Worm (Caenorhabditis elegans) whole organism, L1 larva: ENCODE data around the gene F45D3.4.

Experiments
- C16A3.4 ChIP-seq: fragments of 150-350 bp; optimal IDR thresholded peaks from 2 replicates; lab custom pipeline; 2014; ENCODE audit warnings: missing biosample characterization, missing genetic modification characterization
- Y116A8C.19 ChIP-seq: sonication (generic microtip); optimal IDR thresholded peaks from 2 replicates; lab custom pipeline; 2016; ENCODE audit warnings: missing compliant biosample characterization, missing genetic modification characterization, borderline replicate concordance
- blmp-1 ChIP-seq: fragments of 150-350 bp; optimal IDR thresholded peaks from 2 replicates; lab custom pipeline; 2014; ENCODE audit warnings: missing biosample characterization, missing genetic modification characterization
- ceh-8 ChIP-seq: fragments of 200-800 bp; sonication (Bioruptor generic); optimal IDR thresholded peaks from 2 replicates; lab custom pipeline; 2018; ENCODE audit warnings: mild to moderate bottlenecking, missing genetic modification characterization, moderate library complexity, missing compliant biosample characterization
- egl-27 ChIP-seq, 2 experiments: fragments of 150-350 bp in 1 of 2; sonication (generic microtip); optimal IDR thresholded peaks; 3 replicates each; lab custom pipeline; 2017 to 2018; ENCODE audit warnings: missing biosample characterization in 2 of 2, missing genetic modification characterization in 2 of 2, missing genetic modification reagents in 2 of 2
- elt-3 ChIP-seq, 6 experiments: fragments of 150-350 bp in 1 of 6; sonication (generic microtip); optimal IDR thresholded peaks; 2 replicates each; lab custom pipeline; 2017 to 2018; ENCODE audit warnings: missing biosample characterization in 6 of 6, missing genetic modification characterization in 6 of 6, inconsistent platforms in 1 of 6
- ets-5 ChIP-seq: fragments of 200-800 bp; sonication (Bioruptor generic); IDR thresholded peaks from 2 replicates; pipeline ENCODE4 v1.3.6; 2022; ENCODE audit warnings: missing genetic modification characterization, missing compliant biosample characterization
- fkh-10 ChIP-seq: sonication (generic microtip); optimal IDR thresholded peaks from 2 replicates; lab custom pipeline; 2017; ENCODE audit warnings: missing biosample characterization, missing genetic modification reagents, missing genetic modification characterization
- fkh-4 ChIP-seq: sonication (generic microtip); optimal IDR thresholded peaks from 2 replicates; lab custom pipeline; 2016; ENCODE audit warnings: missing compliant biosample characterization, missing genetic modification characterization, borderline replicate concordance
- hlh-17 ChIP-seq: fragments of 200-800 bp; sonication (Bioruptor generic); optimal IDR thresholded peaks from 2 replicates; lab custom pipeline; 2018; ENCODE audit warnings: missing genetic modification characterization, mild to moderate bottlenecking, missing compliant biosample characterization, moderate library complexity, borderline replicate concordance
- hpl-2 ChIP-seq: fragments of 150-350 bp; optimal IDR thresholded peaks from 2 replicates; lab custom pipeline; 2014; ENCODE audit warnings: missing biosample characterization, missing genetic modification reagents, missing genetic modification characterization
- irx-1 ChIP-seq: sonication (generic microtip); optimal IDR thresholded peaks from 2 replicates; lab custom pipeline; 2016; ENCODE audit warnings: missing genetic modification characterization, missing compliant biosample characterization
- isw-1 ChIP-seq: fragments of 200-800 bp; sonication (Bioruptor generic); IDR thresholded peaks from 2 replicates; pipeline ENCODE4 v1.3.6; 2022; ENCODE audit warnings: missing genetic modification characterization, missing compliant biosample characterization
- jun-1 ChIP-seq: fragments of 150-350 bp; optimal IDR thresholded peaks from 2 replicates; lab custom pipeline; 2014; ENCODE audit warnings: missing biosample characterization, missing genetic modification reagents, missing genetic modification characterization
- lin-14 ChIP-seq: fragments of 200-800 bp; sonication (Bioruptor generic); optimal IDR thresholded peaks from 2 replicates; lab custom pipeline; 2018; ENCODE audit warnings: mild to moderate bottlenecking, missing genetic modification characterization, moderate library complexity, missing compliant biosample characterization
- lin-15B ChIP-seq: fragments of 150-350 bp; sonication (generic microtip); optimal IDR thresholded peaks from 3 replicates; lab custom pipeline; 2014; ENCODE audit warnings: missing biosample characterization, missing genetic modification characterization
- lir-3 ChIP-seq: sonication (generic microtip); optimal IDR thresholded peaks from 2 replicates; lab custom pipeline; 2016; ENCODE audit warnings: mild to moderate bottlenecking, missing genetic modification characterization, moderate library complexity, missing compliant biosample characterization; ENCODE audit not compliant: poor library complexity
- mef-2 ChIP-seq: fragments of 150-350 bp; optimal IDR thresholded peaks from 2 replicates; lab custom pipeline; 2014; ENCODE audit warnings: missing biosample characterization, missing genetic modification characterization
- mep-1 ChIP-seq: fragments of 150-350 bp; optimal IDR thresholded peaks from 2 replicates; lab custom pipeline; 2014; ENCODE audit warnings: missing biosample characterization, missing genetic modification characterization
- nhr-11 ChIP-seq: fragments of 150-350 bp; optimal IDR thresholded peaks from 2 replicates; lab custom pipeline; 2014; ENCODE audit warnings: missing biosample characterization, missing genetic modification characterization
- nhr-20 ChIP-seq: sonication (generic microtip); optimal IDR thresholded peaks from 2 replicates; lab custom pipeline; 2016; ENCODE audit warnings: mild to moderate bottlenecking, missing genetic modification characterization, missing compliant biosample characterization
- nhr-28 ChIP-seq: fragments of 150-350 bp; optimal IDR thresholded peaks from 2 replicates; lab custom pipeline; 2014; ENCODE audit warnings: missing biosample characterization, missing genetic modification characterization
- nhr-71 ChIP-seq: sonication (generic microtip); optimal IDR thresholded peaks from 2 replicates; lab custom pipeline; 2016; ENCODE audit warnings: mild to moderate bottlenecking, missing genetic modification characterization, moderate library complexity, missing compliant biosample characterization
- nhr-84 ChIP-seq: sonication (generic microtip); optimal IDR thresholded peaks from 2 replicates; lab custom pipeline; 2017; ENCODE audit warnings: missing biosample characterization, missing genetic modification characterization
- nhr-85 ChIP-seq: sonication (generic microtip); peaks from one replicate; lab custom pipeline; 2016; ENCODE audit warnings: missing genetic modification characterization, inconsistent platforms, missing compliant biosample characterization
- pax-3 ChIP-seq: fragments of 200-800 bp; sonication (Bioruptor generic); optimal IDR thresholded peaks from 2 replicates; lab custom pipeline; 2018; ENCODE audit warnings: mild to moderate bottlenecking, missing genetic modification characterization, moderate library complexity, missing compliant biosample characterization
- pqm-1 ChIP-seq: sonication (generic microtip); optimal IDR thresholded peaks from 3 replicates; lab custom pipeline; 2017; ENCODE audit warnings: missing biosample characterization, missing genetic modification characterization
- snpc-4 ChIP-seq: fragments of 150-350 bp; optimal IDR thresholded peaks from 2 replicates; lab custom pipeline; 2014; ENCODE audit warnings: missing biosample characterization, missing genetic modification characterization
- snu-23 ChIP-seq: sonication (generic microtip); optimal IDR thresholded peaks from 2 replicates; lab custom pipeline; 2016; ENCODE audit warnings: missing genetic modification characterization, missing compliant biosample characterization
- sox-4 ChIP-seq: sonication (generic microtip); optimal IDR thresholded peaks from 2 replicates; lab custom pipeline; 2016; ENCODE audit warnings: missing genetic modification characterization, missing compliant biosample characterization
- sptf-1 ChIP-seq: fragments of 150-350 bp; optimal IDR thresholded peaks from 2 replicates; lab custom pipeline; 2014; ENCODE audit warnings: missing biosample characterization, missing genetic modification characterization
- sup-37 ChIP-seq: fragments of 200-800 bp; sonication (Bioruptor generic); optimal IDR thresholded peaks from 2 replicates; lab custom pipeline; 2018; ENCODE audit warnings: mild to moderate bottlenecking, missing genetic modification characterization, missing compliant biosample characterization
- tbx-2 ChIP-seq: sonication (generic microtip); optimal IDR thresholded peaks from 2 replicates; lab custom pipeline; 2016; ENCODE audit warnings: missing genetic modification characterization, missing compliant biosample characterization
- tlp-1 ChIP-seq: fragments of 150-350 bp; optimal IDR thresholded peaks from 2 replicates; lab custom pipeline; 2014; ENCODE audit warnings: missing biosample characterization, missing genetic modification characterization
- unc-130 ChIP-seq: fragments of 150-350 bp; optimal IDR thresholded peaks from 2 replicates; lab custom pipeline; 2017; ENCODE audit warnings: missing biosample characterization, missing genetic modification characterization, inconsistent platforms
- unc-30 ChIP-seq: sonication (generic microtip); optimal IDR thresholded peaks from 2 replicates; lab custom pipeline; 2017; ENCODE audit warnings: missing biosample characterization, missing genetic modification characterization
- unc-86 ChIP-seq: sonication (generic microtip); optimal IDR thresholded peaks from 2 replicates; lab custom pipeline; 2016; ENCODE audit warnings: missing genetic modification characterization, missing compliant biosample characterization
- xbp-1 ChIP-seq: sonication (generic microtip); optimal IDR thresholded peaks from 2 replicates; lab custom pipeline; 2016; ENCODE audit warnings: missing genetic modification characterization, missing compliant biosample characterization
- zip-4 ChIP-seq: fragments of 200-800 bp; sonication (Bioruptor generic); optimal IDR thresholded peaks from 2 replicates; lab custom pipeline; 2018; ENCODE audit warnings: mild to moderate bottlenecking, missing genetic modification characterization, moderate library complexity, missing compliant biosample characterization
- ztf-4 ChIP-seq: fragments of 150-350 bp; optimal IDR thresholded peaks from 2 replicates; lab custom pipeline; 2014; ENCODE audit warnings: missing biosample characterization, missing genetic modification characterization

F45D3.4 gene

ce11 chrV:12536409-12537038 is 16.5 kb downstream of the F45D3.4 start:
- no peak for TF ChIP-seq isw-1
- TF ChIP-seq hpl-2 (GFP tag; lab: Kevin White, UChicago), result no peak
- peak in 1 of 6 experiments; percentile 26 for TF ChIP-seq elt-3 (tag; optimal IDR thresholded peaks at IDR 0.05; lab: Kevin White, UChicago)
- no peak for TF ChIP-seq irx-1 (tag; lab: Kevin White, UChicago)
- no peak for TF ChIP-seq unc-130
- no peak for TF ChIP-seq sptf-1
- TF ChIP-seq fkh-4 (tag; lab: Kevin White, UChicago), result no peak
- no peak for TF ChIP-seq C16A3.4
- TF ChIP-seq hlh-17 (GFP tag; lab: Kevin White, UChicago), result no peak
- no peak for TF ChIP-seq lin-15B (tag; lab: Kevin White, UChicago)
- TF ChIP-seq nhr-84 (tag; lab: Kevin White, UChicago), result no peak
- peak; percentile 21 for TF ChIP-seq snu-23 (GFP tag; lab: Kevin White, UChicago)
- peak; percentile 3 for TF ChIP-seq nhr-71 (tag; lab: Kevin White, UChicago)
- no peak for TF ChIP-seq ztf-4 (tag; lab: Kevin White, UChicago)
- peak; percentile 54 for TF ChIP-seq blmp-1
- TF ChIP-seq nhr-85 (tag; lab: Kevin White, UChicago), result peak; percentile 78
- peak; percentile 59 for TF ChIP-seq lin-14 (GFP tag; lab: Kevin White, UChicago)
- TF ChIP-seq lir-3 (tag; lab: Kevin White, UChicago), result no peak
- no peak for TF ChIP-seq zip-4 (GFP tag; lab: Kevin White, UChicago)
- no peak for TF ChIP-seq nhr-28 (tag; lab: Kevin White, UChicago)
- peak; percentile 47 for TF ChIP-seq nhr-20 (tag; lab: Kevin White, UChicago)
- no peak for TF ChIP-seq ceh-8 (GFP tag; lab: Kevin White, UChicago)
- TF ChIP-seq fkh-10 (GFP tag; lab: Kevin White, UChicago), result no peak
- no peak for TF ChIP-seq nhr-11
- TF ChIP-seq mep-1 (tag; lab: Kevin White, UChicago), result peak; percentile 27
- no peak for TF ChIP-seq xbp-1 (tag; lab: Kevin White, UChicago)
- TF ChIP-seq sup-37 (GFP tag; lab: Kevin White, UChicago), result no peak

ce11 chrV:12534941-12535340 is 18.1 kb downstream of the F45D3.4 start:
- TF ChIP-seq snpc-4 (tag; lab: Kevin White, UChicago) (no peak), unc-30 (tag; lab: Kevin White, UChicago) (no peak), fkh-10 (GFP tag; lab: Kevin White, UChicago) (no peak), pqm-1 (tag; lab: Kevin White, UChicago) (no peak), egl-27 (tag; optimal IDR thresholded peaks at IDR 0.05; lab: Kevin White, UChicago) (no peak), sox-4 (tag; lab: Kevin White, UChicago) (no peak), snu-23 (GFP tag; lab: Kevin White, UChicago) (no peak), jun-1 (tag; lab: Kevin White, UChicago) (no peak), tlp-1 (no peak), pax-3 (tag; lab: Kevin White, UChicago) (no peak), ets-5 (no peak), unc-86 (tag; lab: Kevin White, UChicago) (no peak), Y116A8C.19 (tag; lab: Kevin White, UChicago) (no peak), tbx-2 (tag; lab: Kevin White, UChicago) (no peak), sup-37 (GFP tag; lab: Kevin White, UChicago) (no peak), mef-2 (tag; lab: Kevin White, UChicago) (no peak), nhr-20 (tag; lab: Kevin White, UChicago) (no peak), ztf-4 (tag; lab: Kevin White, UChicago) (no peak)
